Fruit fly (Drosophila melanogaster) whole organism, embryonic: Measurements from ENCODE around the gene pim.

Experiments used
- Adf1 ChIP-seq: fragments of 200-800 bp; sonication (Bioruptor generic); IDR thresholded peaks from 2 replicates; pipeline ENCODE4 v1.3.6; 2022; ENCODE audit warnings: missing biosample characterization, missing genetic modification characterization
- CG10959 ChIP-seq: fragments of 200-800 bp; sonication (Bioruptor generic); IDR thresholded peaks from 2 replicates; pipeline ENCODE4 v1.3.6; 2022; ENCODE audit warnings: missing biosample characterization, missing genetic modification characterization
- CG11504 ChIP-seq: fragments of 200-800 bp; sonication (Bioruptor generic); optimal IDR thresholded peaks from 3 replicates; lab custom pipeline; 2019; ENCODE audit warnings: missing biosample characterization, mild to moderate bottlenecking, missing genetic modification characterization, moderate library complexity
- CG11723 ChIP-seq: fragments of 200-800 bp; sonication (Bioruptor generic); optimal IDR thresholded peaks from 2 replicates; lab custom pipeline; 2017; ENCODE audit warnings: missing biosample characterization, mild to moderate bottlenecking, missing genetic modification characterization
- CG12659 ChIP-seq: fragments of 200-800 bp; sonication (Bioruptor generic); optimal IDR thresholded peaks from 3 replicates; lab custom pipeline; 2017; ENCODE audit warnings: mild to moderate bottlenecking, missing biosample characterization, missing genetic modification reagents, missing genetic modification characterization
- CG13123 ChIP-seq: fragments of 200-800 bp; sonication (Bioruptor generic); optimal IDR thresholded peaks from 2 replicates; lab custom pipeline; 2016; ENCODE audit warnings: missing biosample characterization, missing genetic modification characterization
- CG16815 ChIP-seq: fragments of 200-800 bp; sonication (Bioruptor generic); optimal IDR thresholded peaks from 3 replicates; lab custom pipeline; 2017; ENCODE audit warnings: missing biosample characterization, mild to moderate bottlenecking, missing genetic modification characterization
- CG17385 ChIP-seq: fragments of 200-800 bp; sonication (Bioruptor generic); optimal IDR thresholded peaks from 3 replicates; lab custom pipeline; 2018; ENCODE audit warnings: missing biosample characterization, mild to moderate bottlenecking, missing genetic modification characterization
- CG17802 ChIP-seq: fragments of 200-800 bp; sonication (Bioruptor generic); optimal IDR thresholded peaks from 2 replicates; lab custom pipeline; 2018; ENCODE audit warnings: missing biosample characterization, mild to moderate bottlenecking, missing genetic modification characterization, moderate library complexity
- CG2129 ChIP-seq: fragments of 200-800 bp; sonication (Bioruptor generic); IDR thresholded peaks from 2 replicates; pipeline ENCODE4 v1.3.6; 2022; ENCODE audit warnings: missing biosample characterization, missing genetic modification characterization; ENCODE audit not compliant: partially characterized antibody
- CG2199 ChIP-seq: fragments of 200-800 bp; sonication (Bioruptor generic); IDR thresholded peaks from 3 replicates; pipeline ENCODE4 v1.3.6; 2022; ENCODE audit warnings: missing biosample characterization, missing genetic modification characterization
- CG2712 ChIP-seq: fragments of 200-800 bp; optimal IDR thresholded peaks from 3 replicates; lab custom pipeline; 2019; ENCODE audit warnings: missing biosample characterization, mild to moderate bottlenecking, missing genetic modification characterization, moderate library complexity
- CG32532 ChIP-seq: fragments of 200-800 bp; sonication (Bioruptor generic); IDR thresholded peaks from 2 replicates; pipeline ENCODE4 v1.3.6; 2022; ENCODE audit warnings: missing biosample characterization, missing genetic modification characterization
- CG32767 ChIP-seq: fragments of 200-800 bp; sonication (Bioruptor generic); IDR thresholded peaks from 2 replicates; pipeline ENCODE4 v1.3.6; 2022; ENCODE audit warnings: missing biosample characterization, missing genetic modification characterization
- CG3995 ChIP-seq: fragments of 200-800 bp; sonication (Bioruptor generic); optimal IDR thresholded peaks from 3 replicates; lab custom pipeline; 2016; ENCODE audit warnings: missing biosample characterization, missing genetic modification characterization
- CG7786 ChIP-seq: fragments of 200-800 bp; sonication (Bioruptor generic); optimal IDR thresholded peaks from 2 replicates; lab custom pipeline; 2016; ENCODE audit warnings: missing biosample characterization, missing genetic modification characterization
- CG9797 ChIP-seq: fragments of 200-800 bp; sonication (Bioruptor generic); optimal IDR thresholded peaks from 3 replicates; lab custom pipeline; 2018; ENCODE audit warnings: missing biosample characterization, mild to moderate bottlenecking, missing genetic modification characterization
- Dbx ChIP-seq: fragments of 200-800 bp; sonication (Bioruptor generic); IDR thresholded peaks from 3 replicates; pipeline ENCODE4 v1.3.6; 2022; ENCODE audit warnings: missing biosample characterization, missing genetic modification characterization
- Dp ChIP-seq: fragments of 200-800 bp; sonication (Bioruptor generic); optimal IDR thresholded peaks from 2 replicates; lab custom pipeline; 2018; ENCODE audit warnings: missing biosample characterization, mild to moderate bottlenecking, missing genetic modification characterization, moderate library complexity
- Fer2 ChIP-seq: fragments of 200-800 bp; sonication (Bioruptor generic); optimal IDR thresholded peaks from 2 replicates; lab custom pipeline; 2018; ENCODE audit warnings: missing biosample characterization, mild to moderate bottlenecking, missing genetic modification characterization, moderate library complexity
- HHEX ChIP-seq: fragments of 200-800 bp; sonication (Bioruptor generic); optimal IDR thresholded peaks from 3 replicates; lab custom pipeline; 2017; ENCODE audit warnings: missing biosample characterization, mild to moderate bottlenecking, missing genetic modification characterization, missing genetic modification reagents
- Hsf ChIP-seq: fragments of 200-800 bp; sonication (Bioruptor generic); optimal IDR thresholded peaks from 3 replicates; lab custom pipeline; 2016; ENCODE audit warnings: missing biosample characterization, missing genetic modification characterization
- Max ChIP-seq: fragments of 200-800 bp; sonication (Bioruptor generic); optimal IDR thresholded peaks from 2 replicates; lab custom pipeline; 2016; ENCODE audit warnings: missing biosample characterization, mild to moderate bottlenecking, missing genetic modification characterization
- NC2α ChIP-seq: fragments of 200-800 bp; sonication (Bioruptor generic); optimal IDR thresholded peaks from 2 replicates; lab custom pipeline; 2016; ENCODE audit warnings: missing biosample characterization, missing genetic modification characterization
- NK7.1 ChIP-seq: fragments of 200-800 bp; sonication (Bioruptor generic); optimal IDR thresholded peaks from 3 replicates; lab custom pipeline; 2016; ENCODE audit warnings: missing biosample characterization, missing genetic modification characterization
- Ptx1 ChIP-seq: fragments of 200-800 bp; sonication (Bioruptor generic); IDR thresholded peaks from 2 replicates; pipeline ENCODE4 v1.3.6; 2022; ENCODE audit warnings: missing biosample characterization, missing genetic modification characterization
- Scr ChIP-seq: fragments of 200-800 bp; sonication (Bioruptor generic); IDR thresholded peaks from 2 replicates; pipeline ENCODE4 v1.3.6; 2022; ENCODE audit warnings: missing biosample characterization, missing genetic modification characterization; ENCODE audit not compliant: partially characterized antibody
- Sox102F ChIP-seq: fragments of 200-800 bp; sonication (Bioruptor generic); optimal IDR thresholded peaks from 2 replicates; lab custom pipeline; 2018; ENCODE audit warnings: missing biosample characterization, mild to moderate bottlenecking, missing genetic modification characterization, moderate library complexity
- Trl ChIP-seq, 3 experiments: fragments of >200 bp in 2 of 3; fragments of 200-800 bp in 1 of 3; sonication (Bioruptor generic) in 1 of 3; optimal IDR thresholded peaks; 2 replicates in 1 of 3; 3 replicates in 2 of 3; lab custom pipeline; 2016 to 2017; ENCODE audit warnings: missing biosample characterization in 1 of 3, missing genetic modification characterization in 1 of 3
- ash1 ChIP-seq: fragments of 200-800 bp; sonication (Bioruptor generic); optimal IDR thresholded peaks from 2 replicates; lab custom pipeline; 2018; ENCODE audit warnings: missing biosample characterization, mild to moderate bottlenecking, missing genetic modification characterization
- chn ChIP-seq: fragments of 200-800 bp; sonication (Bioruptor generic); optimal IDR thresholded peaks from 2 replicates; lab custom pipeline; 2016; ENCODE audit warnings: missing biosample characterization, missing genetic modification characterization
- corto ChIP-seq: fragments of 200-800 bp; sonication (Bioruptor generic); optimal IDR thresholded peaks from 2 replicates; lab custom pipeline; 2016; ENCODE audit warnings: missing biosample characterization, mild to moderate bottlenecking, missing genetic modification characterization, moderate library complexity
- dan ChIP-seq: fragments of 200-800 bp; sonication (Bioruptor generic); IDR thresholded peaks from 2 replicates; pipeline ENCODE4 v1.3.6; 2022; ENCODE audit warnings: missing biosample characterization, missing genetic modification characterization
- dysf ChIP-seq: fragments of 200-800 bp; sonication (Bioruptor generic); IDR thresholded peaks from 3 replicates; pipeline ENCODE4 v1.3.6; 2022; ENCODE audit warnings: missing biosample characterization, missing genetic modification characterization
- fd96Cb ChIP-seq: fragments of 200-800 bp; sonication (Bioruptor generic); optimal IDR thresholded peaks from 2 replicates; lab custom pipeline; 2018; ENCODE audit warnings: missing biosample characterization, mild to moderate bottlenecking, missing genetic modification characterization, moderate library complexity
- gro ChIP-seq: fragments of 200-800 bp; sonication (Bioruptor generic); optimal IDR thresholded peaks from 2 replicates; lab custom pipeline; 2016; ENCODE audit warnings: missing biosample characterization, missing genetic modification characterization
- hbn ChIP-seq: fragments of 200-800 bp; sonication (Bioruptor generic); IDR thresholded peaks from 2 replicates; pipeline ENCODE4 v1.3.6; 2022; ENCODE audit warnings: missing biosample characterization, missing genetic modification characterization; ENCODE audit not compliant: partially characterized antibody
- hkb ChIP-seq, 2 experiments: fragments of 200-800 bp in 1 of 2; fragments of >200 bp in 1 of 2; sonication (Bioruptor generic) in 1 of 2; IDR thresholded peaks in 1 of 2; optimal IDR thresholded peaks in 1 of 2; 2 replicates each; pipeline versions ENCODE4 v1.3.6 to Lab custom; 2017 to 2022; ENCODE audit warnings: missing biosample characterization in 1 of 2, missing genetic modification characterization in 1 of 2
- luna ChIP-seq: fragments of 200-800 bp; sonication (Bioruptor generic); optimal IDR thresholded peaks from 2 replicates; lab custom pipeline; 2016; ENCODE audit warnings: missing biosample characterization, missing genetic modification characterization
- mirr ChIP-seq: fragments of 200-800 bp; sonication (Bioruptor generic); optimal IDR thresholded peaks from 3 replicates; lab custom pipeline; 2018; ENCODE audit warnings: missing biosample characterization, mild to moderate bottlenecking, missing genetic modification characterization
- nerfin-2 ChIP-seq: fragments of 200-800 bp; sonication (Bioruptor generic); IDR thresholded peaks from 2 replicates; pipeline ENCODE4 v1.3.6; 2022; ENCODE audit warnings: missing biosample characterization, missing genetic modification characterization; ENCODE audit not compliant: partially characterized antibody
- phol ChIP-seq: fragments of 200-800 bp; sonication (Bioruptor generic); optimal IDR thresholded peaks from 3 replicates; lab custom pipeline; 2018; ENCODE audit warnings: missing biosample characterization, mild to moderate bottlenecking, missing genetic modification characterization, moderate library complexity
- pzg ChIP-seq: fragments of 200-800 bp; sonication (Bioruptor generic); optimal IDR thresholded peaks from 3 replicates; lab custom pipeline; 2018; ENCODE audit warnings: missing biosample characterization, mild to moderate bottlenecking, missing genetic modification characterization, moderate library complexity
- salm ChIP-seq: fragments of 200-800 bp; sonication (Bioruptor generic); optimal IDR thresholded peaks from 2 replicates; lab custom pipeline; 2018; ENCODE audit warnings: missing biosample characterization, mild to moderate bottlenecking, missing genetic modification characterization
- schlank ChIP-seq: fragments of 200-800 bp; sonication (Bioruptor generic); optimal IDR thresholded peaks from 2 replicates; lab custom pipeline; 2018; ENCODE audit warnings: missing biosample characterization, mild to moderate bottlenecking, missing genetic modification characterization
- sens ChIP-seq: fragments of 200-800 bp; sonication (Bioruptor generic); peaks from one replicate; lab custom pipeline; 2016; ENCODE audit warnings: missing biosample characterization, missing genetic modification characterization
- vfl ChIP-seq: fragments of 200-800 bp; sonication (Bioruptor generic); optimal IDR thresholded peaks from 2 replicates; lab custom pipeline; 2016; ENCODE audit warnings: missing biosample characterization, missing genetic modification characterization
- zen2 ChIP-seq: fragments of 200-800 bp; sonication (Bioruptor generic); IDR thresholded peaks from 3 replicates; pipeline ENCODE4 v1.3.6; 2022; ENCODE audit warnings: missing biosample characterization, missing genetic modification characterization; ENCODE audit not compliant: partially characterized antibody

The pim gene

dm6 chr2L:10339212-10339721, 23.5 kb upstream of the pim start, which contains the start of gene SamDC (continued):
- TF ChIP-seq schlank (tag; lab: Kevin White, UChicago): peak; percentile 35
- TF ChIP-seq Dbx (GFP tag; lab: Robert Waterston, UW): peak; percentile 73; the same call in 2 of the 3 replicates
- TF ChIP-seq CG17385: peak; percentile 48
- no peak for TF ChIP-seq Trl (optimal IDR thresholded peaks at IDR 0.05; lab: Kevin White, UChicago)
- TF ChIP-seq Trl (GFP tag; optimal IDR thresholded peaks at IDR 0.05; lab: Kevin White, UChicago): peak; percentile 58
- TF ChIP-seq salm (tag; lab: Kevin White, UChicago): peak; percentile 14
- TF ChIP-seq ash1: peak; percentile 16
- TF ChIP-seq hkb (optimal IDR thresholded peaks at IDR 0.05; lab: Kevin White, UChicago): no peak
- peak; percentile 53; the same call in 1 of the 2 replicates for TF ChIP-seq hkb (GFP tag; IDR thresholded peaks at IDR 0.05; lab: Robert Waterston, UW)
- TF ChIP-seq chn (GFP tag; lab: Kevin White, UChicago): peak; percentile 10
- TF ChIP-seq gro (GFP tag; lab: Kevin White, UChicago): peak; percentile 52
- no peak for TF ChIP-seq luna (GFP tag; lab: Kevin White, UChicago)
- TF ChIP-seq CG7786: peak; percentile 16
- peak; percentile 7 for TF ChIP-seq CG16815 (GFP tag; lab: Kevin White, UChicago)
- TF ChIP-seq corto: peak; percentile 19
- peak; percentile 88 for TF ChIP-seq pzg (GFP tag; lab: Kevin White, UChicago)
- peak; percentile 74 for TF ChIP-seq CG12659 (GFP tag; lab: Kevin White, UChicago)
- TF ChIP-seq NC2α (GFP tag; lab: Kevin White, UChicago): peak; percentile 26
- TF ChIP-seq Fer2 (tag; lab: Kevin White, UChicago): no peak
- TF ChIP-seq phol (tag; lab: Kevin White, UChicago): peak; percentile 42
- TF ChIP-seq CG3995 (GFP tag; lab: Kevin White, UChicago): peak; percentile 8
- peak; percentile 1 for TF ChIP-seq CG11723 (GFP tag; lab: Kevin White, UChicago)
- TF ChIP-seq Sox102F: peak; percentile 54
- TF ChIP-seq CG9797 (GFP tag; lab: Kevin White, UChicago): peak; percentile 44
- TF ChIP-seq Ptx1 (GFP tag; lab: Robert Waterston, UW): peak; percentile 44
- peak; percentile 91 for TF ChIP-seq CG17802 (tag; lab: Kevin White, UChicago)
- no peak for TF ChIP-seq dan (GFP tag; lab: Robert Waterston, UW)
- TF ChIP-seq Scr (GFP tag; lab: Robert Waterston, UW): peak; percentile 85
- TF ChIP-seq vfl: no peak
- peak; percentile 36 for TF ChIP-seq Hsf (GFP tag; lab: Kevin White, UChicago)
- TF ChIP-seq dysf (GFP tag; lab: Robert Waterston, UW): peak; percentile 59; the same call in 1 of the 3 replicates
- peak; percentile 27 for TF ChIP-seq NK7.1
- TF ChIP-seq Max: peak; percentile 4
- peak; percentile 48 for TF ChIP-seq HHEX
- TF ChIP-seq CG2129 (GFP tag; lab: Robert Waterston, UW): peak; percentile 57; the same call in 1 of the 2 replicates
- peak; percentile 12 for TF ChIP-seq CG13123 (GFP tag; lab: Kevin White, UChicago)
- peak; percentile 67; the same call in 2 of the 3 replicates for TF ChIP-seq CG2199 (GFP tag; lab: Robert Waterston, UW)
- TF ChIP-seq zen2: no peak; the same call in 2 of the 3 replicates
- peak; percentile 59; the same call in 1 of the 2 replicates for TF ChIP-seq nerfin-2 (GFP tag; lab: Robert Waterston, UW)
- TF ChIP-seq CG10959 (GFP tag; lab: Robert Waterston, UW): no peak
- TF ChIP-seq CG32532: peak; percentile 42; the same call in 1 of the 2 replicates
- TF ChIP-seq Adf1: peak; percentile 27; the same call in 1 of the 2 replicates
- peak; percentile 73 for TF ChIP-seq CG11504
- TF ChIP-seq mirr: peak; percentile 47
- peak; percentile 26 for TF ChIP-seq fd96Cb
- peak; percentile 17 for TF ChIP-seq Dp (GFP tag; lab: Kevin White, UChicago)
- peak; percentile 84 for TF ChIP-seq sens (GFP tag; lab: Kevin White, UChicago)
- no peak for TF ChIP-seq CG32767 (GFP tag; lab: Robert Waterston, UW)
- peak; percentile 54 for TF ChIP-seq hbn (GFP tag; lab: Robert Waterston, UW)
- TF ChIP-seq CG2712 (tag; lab: Kevin White, UChicago): peak; percentile 53
